Fruit fly (Drosophila melanogaster): ENCODE results near the gene stwl.
A peak's percentile ranks its signal among the peaks of the same experiment; 100 is the strongest.

Gene stwl

DNA sequence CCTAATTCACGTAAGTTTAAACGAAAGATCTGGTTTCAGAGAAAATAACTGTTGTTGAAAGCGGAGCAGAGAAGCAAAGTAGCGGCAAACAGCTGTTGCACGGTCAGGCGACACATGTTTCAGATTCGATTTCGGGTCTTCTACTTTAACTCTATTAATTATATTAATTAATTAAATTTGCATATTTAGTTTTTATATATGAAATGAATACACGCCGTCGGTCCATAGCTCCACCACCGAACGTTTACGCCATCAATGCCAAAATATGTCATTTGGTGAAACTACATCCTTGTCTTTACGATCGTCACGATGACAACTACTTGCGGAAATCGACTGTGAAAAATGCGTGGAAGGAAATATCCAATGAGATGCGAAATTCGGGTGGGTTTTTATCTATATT is 1.2 kb upstream of the stwl start:
- TF ChIP-seq CG1620 (GFP tag; optimal IDR thresholded peaks at IDR 0.05): no peak
- peak; percentile 16 for TF ChIP-seq CG7101 (tag; optimal IDR thresholded peaks at IDR 0.05)
- peak; percentile 45 for TF ChIP-seq bab1 (GFP tag; optimal IDR thresholded peaks at IDR 0.05)
- peak; percentile 20 for TF ChIP-seq CG33017 (tag; optimal IDR thresholded peaks at IDR 0.05)
- TF ChIP-seq Crg-1 (GFP tag; optimal IDR thresholded peaks at IDR 0.05): no peak
- TF ChIP-seq ovo (GFP tag; optimal IDR thresholded peaks at IDR 0.05): peak; percentile 9
- TF ChIP-seq CG14711 (tag; optimal IDR thresholded peaks at IDR 0.05): peak; percentile 19
- TF ChIP-seq CG11617 (GFP tag; optimal IDR thresholded peaks at IDR 0.05): no peak

dm6 chr3L:14410146-14410676 is 472 bp upstream of the stwl start, which contains the start of gene CG3919:
Gene CG3919, plus strand, starts transcription at chr3L:14410626.
- TF ChIP-seq Hr96 (GFP tag; optimal IDR thresholded peaks at IDR 0.05) (no peak), CG7101 (tag; optimal IDR thresholded peaks at IDR 0.05) (peak; percentile 59), CG11617 (GFP tag; optimal IDR thresholded peaks at IDR 0.05) (peak; percentile 40), Crg-1 (GFP tag; optimal IDR thresholded peaks at IDR 0.05) (no peak), Clk (GFP tag; optimal IDR thresholded peaks at IDR 0.05) (no peak), CG12768 (GFP tag; optimal IDR thresholded peaks at IDR 0.05) (peak; percentile 45), cic (GFP tag; optimal IDR thresholded peaks at IDR 0.05) (no peak), CG7045 (GFP tag; optimal IDR thresholded peaks at IDR 0.05) (peak; percentile 50), Mnt (GFP tag; optimal IDR thresholded peaks at IDR 0.05) (peak; percentile 14), kay (GFP tag; ENCODE audit: borderline replicate concordance) (peak; percentile 16), bab1 (GFP tag; optimal IDR thresholded peaks at IDR 0.05) (peak; percentile 49), pad (GFP tag; optimal IDR thresholded peaks at IDR 0.05) (peak; percentile 45), cnc (optimal IDR thresholded peaks at IDR 0.05) (no peak), toe (GFP tag; optimal IDR thresholded peaks at IDR 0.05) (peak; percentile 65), CG5204 (GFP tag; optimal IDR thresholded peaks at IDR 0.05) (peak; percentile 57), CG14711 (tag; optimal IDR thresholded peaks at IDR 0.05) (peak; percentile 13), ovo (GFP tag; optimal IDR thresholded peaks at IDR 0.05) (no peak), CG1620 (GFP tag; optimal IDR thresholded peaks at IDR 0.05) (peak; percentile 34)

- TF ChIP-seq CG7045 (GFP tag; optimal IDR thresholded peaks at IDR 0.05) (no peak), pad (GFP tag; optimal IDR thresholded peaks at IDR 0.05) (no peak), CG14711 (tag; optimal IDR thresholded peaks at IDR 0.05) (no peak)
Measured at dm6 chr3L:14408734-14409133, 1.0 kb downstream of the stwl start.

- TF ChIP-seq Hr96 (GFP tag; optimal IDR thresholded peaks at IDR 0.05) (no peak), Crg-1 (GFP tag; optimal IDR thresholded peaks at IDR 0.05) (no peak), ovo (GFP tag; optimal IDR thresholded peaks at IDR 0.05) (no peak), Clk (GFP tag; optimal IDR thresholded peaks at IDR 0.05) (no peak), toe (GFP tag; optimal IDR thresholded peaks at IDR 0.05) (no peak), CG33017 (tag; optimal IDR thresholded peaks at IDR 0.05) (no peak), CG14711 (tag; optimal IDR thresholded peaks at IDR 0.05) (no peak), CG5204 (GFP tag; optimal IDR thresholded peaks at IDR 0.05) (no peak), CG7101 (tag; optimal IDR thresholded peaks at IDR 0.05) (no peak), tj (GFP tag; optimal IDR thresholded peaks at IDR 0.05) (no peak), cic (GFP tag; optimal IDR thresholded peaks at IDR 0.05) (no peak), CG1620 (GFP tag; optimal IDR thresholded peaks at IDR 0.05) (no peak), kay (GFP tag; ENCODE audit: borderline replicate concordance) (no peak), CG11617 (GFP tag; optimal IDR thresholded peaks at IDR 0.05) (no peak), CG7045 (GFP tag; optimal IDR thresholded peaks at IDR 0.05) (no peak), pad (GFP tag; optimal IDR thresholded peaks at IDR 0.05) (no peak), CG12768 (GFP tag; optimal IDR thresholded peaks at IDR 0.05) (no peak)
Measured at dm6 chr3L:14406613-14407012, 3.1 kb downstream of the stwl start.

DNA sequence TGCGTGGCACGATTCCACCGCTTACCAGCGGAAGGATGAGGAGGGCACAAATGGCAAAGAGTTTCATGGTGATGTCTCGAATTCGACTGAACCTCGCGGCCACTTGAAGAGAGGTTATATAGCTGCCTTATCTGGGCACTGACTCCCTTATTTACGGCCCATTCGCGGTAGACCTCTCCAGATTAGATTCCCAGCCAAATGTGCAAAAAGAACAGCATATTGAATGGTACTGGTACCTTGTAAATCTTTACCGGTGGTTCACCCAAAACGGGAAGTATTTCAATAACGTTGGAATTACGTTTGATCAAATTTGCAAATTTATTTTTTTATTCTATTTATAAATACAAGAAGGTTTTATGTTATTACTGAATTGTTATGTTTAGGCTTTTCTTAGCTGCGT is 7.1 kb downstream of the stwl start, which contains the start of gene CG3868:
TSS of gene CG3868 (minus strand) at position 94 of the 400 bp plus-strand sequence.
- TF ChIP-seq cic (GFP tag; optimal IDR thresholded peaks at IDR 0.05) (no peak), ovo (GFP tag; optimal IDR thresholded peaks at IDR 0.05) (no peak), CG1620 (GFP tag; optimal IDR thresholded peaks at IDR 0.05) (no peak), CG7101 (tag; optimal IDR thresholded peaks at IDR 0.05) (no peak), CG5204 (GFP tag; optimal IDR thresholded peaks at IDR 0.05) (no peak), pad (GFP tag; optimal IDR thresholded peaks at IDR 0.05) (no peak), CG7045 (GFP tag; optimal IDR thresholded peaks at IDR 0.05) (no peak), cnc (optimal IDR thresholded peaks at IDR 0.05) (no peak), CG14711 (tag; optimal IDR thresholded peaks at IDR 0.05) (no peak), Hr96 (GFP tag; optimal IDR thresholded peaks at IDR 0.05) (no peak), CG12768 (GFP tag; optimal IDR thresholded peaks at IDR 0.05) (no peak), Clk (GFP tag; optimal IDR thresholded peaks at IDR 0.05) (no peak), Mnt (GFP tag; optimal IDR thresholded peaks at IDR 0.05) (no peak), bab1 (GFP tag; optimal IDR thresholded peaks at IDR 0.05) (no peak), CG33017 (tag; optimal IDR thresholded peaks at IDR 0.05) (no peak), kay (GFP tag; ENCODE audit: borderline replicate concordance) (no peak), Crg-1 (GFP tag; optimal IDR thresholded peaks at IDR 0.05) (no peak), toe (GFP tag; optimal IDR thresholded peaks at IDR 0.05) (no peak), CG11617 (GFP tag; optimal IDR thresholded peaks at IDR 0.05) (no peak), tj (GFP tag; optimal IDR thresholded peaks at IDR 0.05) (no peak)

DNA sequence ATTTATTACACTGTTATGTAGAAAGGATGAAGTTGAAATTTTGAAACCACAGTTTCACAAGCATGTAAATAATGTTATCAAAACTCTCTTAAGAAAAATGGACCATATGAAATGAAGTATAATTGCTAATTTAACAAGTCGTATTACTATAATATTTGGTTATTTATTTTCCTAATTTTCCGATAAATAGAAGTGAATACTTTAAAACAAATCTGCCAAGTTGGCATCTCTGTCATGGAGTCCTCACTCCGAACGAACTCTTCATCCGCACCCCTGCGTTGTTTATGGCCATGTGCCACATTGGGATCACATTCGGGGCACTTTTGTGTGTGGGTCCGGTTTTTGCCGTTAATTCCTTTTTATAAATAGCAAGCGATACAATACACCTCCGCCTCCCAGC is 9.9 kb downstream of the stwl start:
- no peak for TF ChIP-seq CG7045 (GFP tag; optimal IDR thresholded peaks at IDR 0.05)
- no peak for TF ChIP-seq kay (GFP tag; ENCODE audit: borderline replicate concordance)
- no peak for TF ChIP-seq CG14711 (tag; optimal IDR thresholded peaks at IDR 0.05)
- TF ChIP-seq Mnt (GFP tag; optimal IDR thresholded peaks at IDR 0.05): no peak
- no peak for TF ChIP-seq Crg-1 (GFP tag; optimal IDR thresholded peaks at IDR 0.05)
- TF ChIP-seq CG33017 (tag; optimal IDR thresholded peaks at IDR 0.05): no peak
- no peak for TF ChIP-seq CG12768 (GFP tag; optimal IDR thresholded peaks at IDR 0.05)
- no peak for TF ChIP-seq cnc (optimal IDR thresholded peaks at IDR 0.05)
- no peak for TF ChIP-seq toe (GFP tag; optimal IDR thresholded peaks at IDR 0.05)
- no peak for TF ChIP-seq CG5204 (GFP tag; optimal IDR thresholded peaks at IDR 0.05)

All from whole organism, adult.